Worm (Caenorhabditis elegans): ENCODE results near the gene ced-4.

ce11 chrIII:4806345-4806744 lies 45.8 kb upstream of the ced-4 start:
- TF ChIP-seq ama-1 (optimal IDR thresholded peaks at IDR 0.05) (no peak), elt-2 (tag; optimal IDR thresholded peaks at IDR 0.05) (no peak), nhr-28 (tag; optimal IDR thresholded peaks at IDR 0.05) (no peak), ZK546.5 (tag; optimal IDR thresholded peaks at IDR 0.05) (no peak), pqm-1 (tag; optimal IDR thresholded peaks at IDR 0.05) (no peak), tbx-2 (tag; optimal IDR thresholded peaks at IDR 0.05) (no peak), unc-62 (GFP tag; optimal IDR thresholded peaks at IDR 0.05) (no peak), nhr-76 (tag; optimal IDR thresholded peaks at IDR 0.05) (no peak), lin-39 (tag; optimal IDR thresholded peaks at IDR 0.05) (no peak), fos-1 (tag; optimal IDR thresholded peaks at IDR 0.05) (no peak), nfya-1 (tag; optimal IDR thresholded peaks at IDR 0.05; ENCODE audit: insufficient read depth) (no peak), lin-15B (tag; optimal IDR thresholded peaks at IDR 0.05) (no peak), zag-1 (tag; optimal IDR thresholded peaks at IDR 0.05) (no peak), sea-2 (GFP tag; optimal IDR thresholded peaks at IDR 0.05) (no peak)

Measured in whole organism, L3 larva.